Fruit fly (Drosophila melanogaster) whole organism, adult: ENCODE results near the gene salt.

Experiments
- CG11617 ChIP-seq: fragments of 200-800 bp; sonication (Bioruptor generic); optimal IDR thresholded peaks from 2 replicates; lab custom pipeline; 2017; ENCODE audit warnings: mild to moderate bottlenecking, missing biosample characterization, missing genetic modification reagents, missing genetic modification characterization
- CG12768 ChIP-seq: fragments of 200-800 bp; sonication (Bioruptor generic); optimal IDR thresholded peaks from 2 replicates; lab custom pipeline; 2017; ENCODE audit warnings: missing biosample characterization, missing genetic modification characterization, mild to moderate bottlenecking, moderate library complexity, missing genetic modification reagents
- CG14711 ChIP-seq: fragments of 200-800 bp; sonication (Bioruptor generic); optimal IDR thresholded peaks from 2 replicates; lab custom pipeline; 2018; ENCODE audit warnings: missing biosample characterization, mild to moderate bottlenecking, missing genetic modification characterization, moderate library complexity
- CG7101 ChIP-seq: fragments of 200-800 bp; sonication (Bioruptor generic); optimal IDR thresholded peaks from 2 replicates; lab custom pipeline; 2018; ENCODE audit warnings: missing biosample characterization, mild to moderate bottlenecking, missing genetic modification characterization, moderate library complexity
- Clk ChIP-seq: fragments of 200-800 bp; sonication (Bioruptor generic); optimal IDR thresholded peaks from 2 replicates; lab custom pipeline; 2017; ENCODE audit warnings: missing biosample characterization, missing genetic modification characterization
- Hr96 ChIP-seq: fragments of 200-800 bp; sonication (Bioruptor generic); optimal IDR thresholded peaks from 2 replicates; lab custom pipeline; 2016; ENCODE audit warnings: missing biosample characterization, missing genetic modification characterization
- Mnt ChIP-seq: fragments of 200-800 bp; sonication (Bioruptor generic); optimal IDR thresholded peaks from 2 replicates; lab custom pipeline; 2016; ENCODE audit warnings: missing biosample characterization, mild to moderate bottlenecking, missing genetic modification characterization
- cic ChIP-seq: fragments of 200-800 bp; sonication (Bioruptor generic); optimal IDR thresholded peaks from 2 replicates; lab custom pipeline; 2017; ENCODE audit warnings: missing biosample characterization, mild to moderate bottlenecking, missing genetic modification characterization, moderate library complexity
- cnc ChIP-seq, 2 experiments: fragments of >200 bp; optimal IDR thresholded peaks; 2 replicates each; lab custom pipeline; 2017
- kay ChIP-seq: fragments of 200-800 bp; sonication (Bioruptor generic); peaks from one replicate; lab custom pipeline; 2016; ENCODE audit warnings: missing biosample characterization, missing genetic modification characterization, borderline replicate concordance
- ovo ChIP-seq: fragments of 200-800 bp; sonication (Bioruptor generic); optimal IDR thresholded peaks from 2 replicates; lab custom pipeline; 2016; ENCODE audit warnings: missing biosample characterization, missing genetic modification characterization
- pad ChIP-seq: fragments of 200-800 bp; sonication (Bioruptor generic); optimal IDR thresholded peaks from 3 replicates; lab custom pipeline; 2017; ENCODE audit warnings: missing biosample characterization, missing genetic modification characterization, mild to moderate bottlenecking, moderate library complexity, missing genetic modification reagents
- tj ChIP-seq: fragments of 200-800 bp; sonication (Bioruptor generic); optimal IDR thresholded peaks from 3 replicates; lab custom pipeline; 2017; ENCODE audit warnings: missing biosample characterization, mild to moderate bottlenecking, missing genetic modification characterization, moderate library complexity

DNA sequence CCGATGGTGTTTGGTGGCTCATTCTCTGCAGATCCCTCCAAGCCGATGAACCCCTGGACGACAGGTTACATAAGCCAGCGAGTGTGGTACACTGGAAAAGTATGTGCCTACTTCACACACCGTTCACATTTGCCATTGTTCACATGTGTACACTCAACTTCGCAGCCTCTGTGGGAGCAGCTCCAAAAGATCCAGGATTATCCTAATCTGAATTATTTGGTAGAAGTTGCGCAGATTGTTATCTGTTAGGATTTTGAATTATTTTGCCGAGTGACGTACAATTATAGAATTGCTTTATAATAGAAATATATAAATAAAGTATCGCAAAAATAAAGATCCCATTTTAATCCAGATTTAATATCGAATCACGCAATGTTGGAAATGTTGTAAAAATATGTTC, 13.0 kb upstream of the salt start:
- TF ChIP-seq CG11617 (GFP tag; lab: Kevin White, UChicago) (no peak), ovo (no peak), CG14711 (tag; lab: Kevin White, UChicago) (no peak), CG7101 (no peak), kay (GFP tag; lab: Kevin White, UChicago) (no peak), cic (GFP tag; lab: Kevin White, UChicago) (no peak), CG12768 (GFP tag; lab: Kevin White, UChicago) (no peak), Clk (GFP tag; lab: Kevin White, UChicago) (no peak), tj (GFP tag; lab: Kevin White, UChicago) (no peak), Mnt (no peak), Hr96 (GFP tag; lab: Kevin White, UChicago) (no peak), cnc (optimal IDR thresholded peaks at IDR 0.05; lab: Kevin White, UChicago) (no peak), pad (no peak)
